Worm (Caenorhabditis elegans): ENCODE measurements around the gene dbn-1.

The dbn-1 gene

ce11 chrIII:13722387-13723122 is 39.3 kb downstream of the dbn-1 start:
- peak; percentile 18; the same call in 1 of the 2 replicates for TF ChIP-seq set-16 (GFP tag; IDR thresholded peaks at IDR 0.05)
- TF ChIP-seq unc-39 (tag; optimal IDR thresholded peaks at IDR 0.05): no peak
- no peak for TF ChIP-seq lsy-2 (tag; optimal IDR thresholded peaks at IDR 0.05)
- TF ChIP-seq vab-7 (GFP tag; IDR thresholded peaks at IDR 0.05): no peak
- TF ChIP-seq nhr-6 (tag; optimal IDR thresholded peaks at IDR 0.05): no peak
- TF ChIP-seq T26A8.4 (GFP tag; IDR thresholded peaks at IDR 0.05): no peak
- 0 out of 2 replicates have a peak, but pooled peaks have one; percentile 4 for TF ChIP-seq ZK337.2 (GFP tag; IDR thresholded peaks at IDR 0.05)
- no peak for TF ChIP-seq F10B5.3 (tag; optimal IDR thresholded peaks at IDR 0.05)
- TF ChIP-seq D1046.2 (GFP tag; IDR thresholded peaks at IDR 0.05): no peak
- no peak for TF ChIP-seq hif-1 (tag; optimal IDR thresholded peaks at IDR 0.05)
- no peak for TF ChIP-seq ceh-32 (tag; optimal IDR thresholded peaks at IDR 0.05; ENCODE audit: poor library complexity)
- TF ChIP-seq madf-9 (GFP tag; conservative IDR thresholded peaks at IDR 0.05): no peak
- TF ChIP-seq sdz-12 (GFP tag; optimal IDR thresholded peaks at IDR 0.05): peak; percentile 37
- TF ChIP-seq dpl-1 (GFP tag; optimal IDR thresholded peaks at IDR 0.05): no peak
- TF ChIP-seq php-3 (GFP tag; IDR thresholded peaks at IDR 0.05): no peak
- TF ChIP-seq lin-38 (GFP tag; IDR thresholded peaks at IDR 0.05): no peak
- no peak for TF ChIP-seq Y48G9A.11 (GFP tag; IDR thresholded peaks at IDR 0.05)
- no peak for TF ChIP-seq snpc-1.2 (GFP tag; IDR thresholded peaks at IDR 0.05)
- no peak for TF ChIP-seq nhr-77 (tag; optimal IDR thresholded peaks at IDR 0.05)
- TF ChIP-seq daf-19 (GFP tag; conservative IDR thresholded peaks at IDR 0.05): no peak
- no peak for TF ChIP-seq fos-1 (tag; optimal IDR thresholded peaks at IDR 0.05)
- TF ChIP-seq mes-2 (tag; optimal IDR thresholded peaks at IDR 0.05; ENCODE audit: poor library complexity, severe bottlenecking): no peak
- no peak for TF ChIP-seq ceh-62 (tag; optimal IDR thresholded peaks at IDR 0.05)
- TF ChIP-seq nhr-102 (tag; optimal IDR thresholded peaks at IDR 0.05): no peak
- peak; percentile 18 for TF ChIP-seq hlh-30 (tag; optimal IDR thresholded peaks at IDR 0.05; ENCODE audit: insufficient read depth)
- TF ChIP-seq nhr-42 (GFP tag; IDR thresholded peaks at IDR 0.05): peak; percentile 42; the same call in 1 of the 2 replicates
- no peak for TF ChIP-seq Y105C5A.15 (GFP tag; IDR thresholded peaks at IDR 0.05)
- no peak for TF ChIP-seq Y75B8A.6 (GFP tag; IDR thresholded peaks at IDR 0.05)
- no peak for TF ChIP-seq lin-1 (GFP tag; IDR thresholded peaks at IDR 0.05)
- TF ChIP-seq gei-8 (GFP tag; optimal IDR thresholded peaks at IDR 0.05): no peak
- TF ChIP-seq egl-43 (GFP tag; IDR thresholded peaks at IDR 0.05): 0 out of 2 replicates have a peak, but pooled peaks have one; percentile 51
- TF ChIP-seq ceh-20 (GFP tag; IDR thresholded peaks at IDR 0.05): no peak
- no peak for TF ChIP-seq dmd-6 (GFP tag; IDR thresholded peaks at IDR 0.05)
- no peak for TF ChIP-seq lin-39 (tag; optimal IDR thresholded peaks at IDR 0.05)
- no peak for TF ChIP-seq aly-2 (tag; optimal IDR thresholded peaks at IDR 0.05)
- no peak for TF ChIP-seq lim-7 (GFP tag; IDR thresholded peaks at IDR 0.05)
- no peak for TF ChIP-seq spr-3 (GFP tag; optimal IDR thresholded peaks at IDR 0.05)
- no peak for TF ChIP-seq F26F4.8 (GFP tag; conservative IDR thresholded peaks at IDR 0.05)
- no peak for TF ChIP-seq nhr-237 (tag; optimal IDR thresholded peaks at IDR 0.05)
- no peak for TF ChIP-seq daf-8 (GFP tag; IDR thresholded peaks at IDR 0.05)
- TF ChIP-seq lir-3 (tag; optimal IDR thresholded peaks at IDR 0.05): no peak
- TF ChIP-seq Y5F2A.4 (GFP tag; optimal IDR thresholded peaks at IDR 0.05): no peak
- no peak for TF ChIP-seq ztf-7 (tag; optimal IDR thresholded peaks at IDR 0.05)
- TF ChIP-seq aha-1 (tag): peak; percentile 36
- TF ChIP-seq unc-62 (GFP tag; optimal IDR thresholded peaks at IDR 0.05 in 1 of 2): peak in 1 of 2 experiments; percentile 54
- no peak for TF ChIP-seq unc-62 (tag; optimal IDR thresholded peaks at IDR 0.05)
- TF ChIP-seq tag-97 (GFP tag; IDR thresholded peaks at IDR 0.05): 0 out of 2 replicates have a peak, but pooled peaks have one; percentile 36
- TF ChIP-seq pqm-1 (tag; optimal IDR thresholded peaks at IDR 0.05): no peak
- no peak for TF ChIP-seq mdl-1 (tag; optimal IDR thresholded peaks at IDR 0.05)
- TF ChIP-seq lin-13 (GFP tag; optimal IDR thresholded peaks at IDR 0.05): no peak
